Fruit fly (Drosophila melanogaster) whole organism, embryonic: ENCODE results near the gene Pop4.

Experiments
- Atf-2 ChIP-seq: fragments of 200-800 bp; sonication (Bioruptor generic); optimal IDR thresholded peaks from 2 replicates; lab custom pipeline; 2016; ENCODE audit warnings: missing biosample characterization, missing genetic modification characterization
- Bdp1 ChIP-seq: fragments of 200-800 bp; sonication (Bioruptor generic); optimal IDR thresholded peaks from 3 replicates; lab custom pipeline; 2016; ENCODE audit warnings: missing biosample characterization, missing genetic modification characterization
- BtbVII ChIP-seq: fragments of 200-800 bp; sonication (Bioruptor generic); optimal IDR thresholded peaks from 3 replicates; lab custom pipeline; 2017; ENCODE audit warnings: missing biosample characterization, mild to moderate bottlenecking, missing genetic modification characterization
- Bteb2 ChIP-seq: fragments of 200-800 bp; sonication (Bioruptor generic); optimal IDR thresholded peaks from 2 replicates; lab custom pipeline; 2016; ENCODE audit warnings: missing biosample characterization, missing genetic modification characterization
- CG10147 ChIP-seq: fragments of 200-800 bp; sonication (Bioruptor generic); optimal IDR thresholded peaks from 2 replicates; lab custom pipeline; 2019; ENCODE audit warnings: missing biosample characterization, mild to moderate bottlenecking, missing genetic modification characterization, moderate library complexity
- CG11093 ChIP-seq: fragments of 200-800 bp; sonication (Bioruptor generic); IDR thresholded peaks from 3 replicates; pipeline ENCODE4 v1.3.6; 2022; ENCODE audit warnings: missing biosample characterization, missing genetic modification characterization
- CG13123 ChIP-seq: fragments of 200-800 bp; sonication (Bioruptor generic); optimal IDR thresholded peaks from 2 replicates; lab custom pipeline; 2016; ENCODE audit warnings: missing biosample characterization, missing genetic modification characterization
- CG15073 ChIP-seq: fragments of 200-800 bp; sonication (Bioruptor generic); optimal IDR thresholded peaks from 2 replicates; lab custom pipeline; 2016; ENCODE audit warnings: missing biosample characterization, missing genetic modification characterization
- CG15601 ChIP-seq: fragments of 200-800 bp; sonication (Bioruptor generic); optimal IDR thresholded peaks from 3 replicates; lab custom pipeline; 2019; ENCODE audit warnings: missing biosample characterization, mild to moderate bottlenecking, missing genetic modification characterization, moderate library complexity
- CG16863 ChIP-seq: fragments of 200-800 bp; sonication (Bioruptor generic); optimal IDR thresholded peaks from 3 replicates; lab custom pipeline; 2016; ENCODE audit warnings: missing biosample characterization, missing genetic modification characterization
- CG18599 ChIP-seq: fragments of 200-800 bp; sonication (Bioruptor generic); optimal IDR thresholded peaks from 3 replicates; lab custom pipeline; 2017; ENCODE audit warnings: missing biosample characterization, missing genetic modification characterization, mild to moderate bottlenecking, moderate library complexity, missing genetic modification reagents
- CG2202 ChIP-seq: fragments of 200-800 bp; sonication (Bioruptor generic); optimal IDR thresholded peaks from 2 replicates; lab custom pipeline; 2018; ENCODE audit warnings: missing biosample characterization, mild to moderate bottlenecking, missing genetic modification characterization
- CG3065 ChIP-seq: fragments of 200-800 bp; sonication (Bioruptor generic); optimal IDR thresholded peaks from 2 replicates; lab custom pipeline; 2016; ENCODE audit warnings: missing biosample characterization, missing genetic modification characterization
- CG3407 ChIP-seq: fragments of 200-800 bp; sonication (Bioruptor generic); optimal IDR thresholded peaks from 2 replicates; lab custom pipeline; 2018; ENCODE audit warnings: missing biosample characterization, mild to moderate bottlenecking, missing genetic modification characterization
- CG4424 ChIP-seq: fragments of 200-800 bp; sonication (Bioruptor generic); optimal IDR thresholded peaks from 3 replicates; lab custom pipeline; 2016; ENCODE audit warnings: missing biosample characterization, missing genetic modification characterization
- CG6272 ChIP-seq: fragments of 200-800 bp; sonication (Bioruptor generic); IDR thresholded peaks from 2 replicates; pipeline ENCODE4 v1.3.6; 2022; ENCODE audit warnings: missing biosample characterization, missing genetic modification characterization
- CG8290 ChIP-seq, 3 experiments: fragments of 200-800 bp; sonication (Bioruptor generic); optimal IDR thresholded peaks; 2 replicates each; lab custom pipeline; 2016 to 2019; ENCODE audit warnings: missing biosample characterization in 3 of 3, missing genetic modification characterization in 3 of 3, mild to moderate bottlenecking in 2 of 3, moderate library complexity in 1 of 3
- CG9215 ChIP-seq: fragments of 200-800 bp; sonication (Bioruptor generic); IDR thresholded peaks from 2 replicates; pipeline ENCODE4 v1.3.6; 2022; ENCODE audit warnings: missing biosample characterization, missing genetic modification characterization
- H2.0 ChIP-seq: fragments of 200-800 bp; sonication (Bioruptor generic); IDR thresholded peaks from 2 replicates; pipeline ENCODE4 v1.3.6; 2022; ENCODE audit warnings: missing biosample characterization, missing genetic modification characterization
- Hand ChIP-seq: fragments of 200-800 bp; sonication (Bioruptor generic); optimal IDR thresholded peaks from 2 replicates; lab custom pipeline; 2017; ENCODE audit warnings: mild to moderate bottlenecking, missing biosample characterization, missing genetic modification reagents, missing genetic modification characterization
- Hey ChIP-seq: fragments of 200-800 bp; sonication (Bioruptor generic); optimal IDR thresholded peaks from 3 replicates; lab custom pipeline; 2018; ENCODE audit warnings: missing biosample characterization, mild to moderate bottlenecking, missing genetic modification characterization
- Hr39 ChIP-seq: fragments of >200 bp; optimal IDR thresholded peaks from 2 replicates; lab custom pipeline; 2017
- Hr51 ChIP-seq, 2 experiments: fragments of 200-800 bp; sonication (Bioruptor generic); optimal IDR thresholded peaks; 2 replicates in 1 of 2; 3 replicates in 1 of 2; lab custom pipeline; 2016 to 2018; ENCODE audit warnings: missing biosample characterization in 2 of 2, missing genetic modification characterization in 2 of 2, mild to moderate bottlenecking in 1 of 2, moderate library complexity in 1 of 2
- Nf-YA ChIP-seq: fragments of 200-800 bp; sonication (Bioruptor generic); IDR thresholded peaks from 2 replicates; pipeline ENCODE4 v1.3.6; 2022; ENCODE audit warnings: missing biosample characterization, missing genetic modification characterization
- Nf-YB ChIP-seq: fragments of 200-800 bp; sonication (Bioruptor generic); optimal IDR thresholded peaks from 3 replicates; lab custom pipeline; 2019; ENCODE audit warnings: missing biosample characterization, mild to moderate bottlenecking, missing genetic modification characterization, moderate library complexity
- Optix ChIP-seq: fragments of 200-800 bp; sonication (Bioruptor generic); IDR thresholded peaks from 3 replicates; pipeline ENCODE4 v1.3.6; 2022; ENCODE audit warnings: missing biosample characterization, missing genetic modification characterization
- Scr ChIP-seq: fragments of 200-800 bp; sonication (Bioruptor generic); IDR thresholded peaks from 2 replicates; pipeline ENCODE4 v1.3.6; 2022; ENCODE audit warnings: missing biosample characterization, missing genetic modification characterization; ENCODE audit not compliant: partially characterized antibody
- Stat92E ChIP-seq, 3 experiments: fragments of >200 bp in 2 of 3; fragments of 200-800 bp in 1 of 3; sonication (Bioruptor generic) in 1 of 3; optimal IDR thresholded peaks; 2 replicates each; lab custom pipeline; 2017 to 2019; ENCODE audit warnings: missing biosample characterization in 3 of 3, missing genetic modification characterization in 3 of 3, mild to moderate bottlenecking in 1 of 3, moderate library complexity in 1 of 3
- Trl ChIP-seq, 3 experiments: fragments of >200 bp in 2 of 3; fragments of 200-800 bp in 1 of 3; sonication (Bioruptor generic) in 1 of 3; optimal IDR thresholded peaks; 2 replicates in 1 of 3; 3 replicates in 2 of 3; lab custom pipeline; 2016 to 2017; ENCODE audit warnings: missing biosample characterization in 1 of 3, missing genetic modification characterization in 1 of 3
- Vsx1 ChIP-seq: fragments of 200-800 bp; sonication (Bioruptor generic); optimal IDR thresholded peaks from 2 replicates; lab custom pipeline; 2017; ENCODE audit warnings: missing biosample characterization, mild to moderate bottlenecking, missing genetic modification characterization, missing genetic modification reagents
- bsh ChIP-seq, 2 experiments: fragments of 200-800 bp; sonication (Bioruptor generic); optimal IDR thresholded peaks; 2 replicates each; lab custom pipeline; 2017 to 2018; ENCODE audit warnings: mild to moderate bottlenecking in 2 of 2, missing biosample characterization in 2 of 2, missing genetic modification characterization in 2 of 2, moderate library complexity in 1 of 2
- cad ChIP-seq: fragments of >200 bp; optimal IDR thresholded peaks from 2 replicates; lab custom pipeline; 2017; ENCODE audit warnings: missing biosample characterization, missing genetic modification characterization
- corto ChIP-seq: fragments of 200-800 bp; sonication (Bioruptor generic); optimal IDR thresholded peaks from 2 replicates; lab custom pipeline; 2016; ENCODE audit warnings: missing biosample characterization, mild to moderate bottlenecking, missing genetic modification characterization, moderate library complexity
- dan ChIP-seq: fragments of 200-800 bp; sonication (Bioruptor generic); IDR thresholded peaks from 2 replicates; pipeline ENCODE4 v1.3.6; 2022; ENCODE audit warnings: missing biosample characterization, missing genetic modification characterization
- dmrt11E ChIP-seq: fragments of 200-800 bp; sonication (Bioruptor generic); optimal IDR thresholded peaks from 3 replicates; lab custom pipeline; 2018; ENCODE audit warnings: missing biosample characterization, mild to moderate bottlenecking, missing genetic modification characterization, moderate library complexity
- dmrt99B ChIP-seq: fragments of 200-800 bp; sonication (Bioruptor generic); optimal IDR thresholded peaks from 2 replicates; lab custom pipeline; 2018; ENCODE audit warnings: missing biosample characterization, mild to moderate bottlenecking, missing genetic modification characterization, moderate library complexity
- ems ChIP-seq: fragments of 200-800 bp; sonication (Bioruptor generic); optimal IDR thresholded peaks from 3 replicates; lab custom pipeline; 2016; ENCODE audit warnings: missing biosample characterization, missing genetic modification characterization
- ewg ChIP-seq: fragments of 200-800 bp; sonication (Bioruptor generic); optimal IDR thresholded peaks from 3 replicates; lab custom pipeline; 2017; ENCODE audit warnings: mild to moderate bottlenecking, missing biosample characterization, missing genetic modification reagents, missing genetic modification characterization
- fd3F ChIP-seq: fragments of 200-800 bp; sonication (Bioruptor generic); optimal IDR thresholded peaks from 2 replicates; lab custom pipeline; 2018; ENCODE audit warnings: missing biosample characterization, mild to moderate bottlenecking, missing genetic modification characterization, moderate library complexity
- hbn ChIP-seq: fragments of 200-800 bp; sonication (Bioruptor generic); IDR thresholded peaks from 2 replicates; pipeline ENCODE4 v1.3.6; 2022; ENCODE audit warnings: missing biosample characterization, missing genetic modification characterization; ENCODE audit not compliant: partially characterized antibody
- pho ChIP-seq: fragments of 200-800 bp; sonication (Bioruptor generic); optimal IDR thresholded peaks from 2 replicates; lab custom pipeline; 2016; ENCODE audit warnings: missing biosample characterization, missing genetic modification characterization
- rib ChIP-seq: fragments of 200-800 bp; sonication (Bioruptor generic); IDR thresholded peaks from 2 replicates; pipeline ENCODE4 v1.3.6; 2022; ENCODE audit warnings: missing biosample characterization, missing genetic modification characterization
- sd ChIP-seq: fragments of 200-800 bp; sonication (Bioruptor generic); optimal IDR thresholded peaks from 3 replicates; lab custom pipeline; 2018; ENCODE audit warnings: missing biosample characterization, mild to moderate bottlenecking, missing genetic modification characterization, moderate library complexity
- sens ChIP-seq: fragments of 200-800 bp; sonication (Bioruptor generic); peaks from one replicate; lab custom pipeline; 2016; ENCODE audit warnings: missing biosample characterization, missing genetic modification characterization
- sim ChIP-seq: fragments of 200-800 bp; sonication (Bioruptor generic); IDR thresholded peaks from 2 replicates; pipeline ENCODE4 v1.3.6; 2022; ENCODE audit warnings: missing biosample characterization, missing genetic modification characterization
- sisA ChIP-seq: fragments of 200-800 bp; sonication (Bioruptor generic); IDR thresholded peaks from 2 replicates; pipeline ENCODE4 v1.3.6; 2022; ENCODE audit warnings: missing biosample characterization, missing genetic modification characterization
- slp2 ChIP-seq: fragments of 200-800 bp; sonication (Bioruptor generic); optimal IDR thresholded peaks from 2 replicates; lab custom pipeline; 2016; ENCODE audit warnings: missing biosample characterization, missing genetic modification characterization
- trem ChIP-seq: fragments of 200-800 bp; optimal IDR thresholded peaks from 3 replicates; lab custom pipeline; 2019; ENCODE audit warnings: missing biosample characterization, mild to moderate bottlenecking, missing genetic modification characterization, moderate library complexity
- unpg ChIP-seq: fragments of 200-800 bp; sonication (Bioruptor generic); optimal IDR thresholded peaks from 3 replicates; lab custom pipeline; 2018; ENCODE audit warnings: missing biosample characterization, mild to moderate bottlenecking, missing genetic modification characterization, moderate library complexity
- wor ChIP-seq: fragments of 200-800 bp; sonication (Bioruptor generic); IDR thresholded peaks from 2 replicates; pipeline ENCODE4 v1.3.6; 2022; ENCODE audit warnings: missing biosample characterization, missing genetic modification characterization
- yki ChIP-seq: fragments of >200 bp; optimal IDR thresholded peaks from 3 replicates; lab custom pipeline; 2018

Pop4 gene

DNA sequence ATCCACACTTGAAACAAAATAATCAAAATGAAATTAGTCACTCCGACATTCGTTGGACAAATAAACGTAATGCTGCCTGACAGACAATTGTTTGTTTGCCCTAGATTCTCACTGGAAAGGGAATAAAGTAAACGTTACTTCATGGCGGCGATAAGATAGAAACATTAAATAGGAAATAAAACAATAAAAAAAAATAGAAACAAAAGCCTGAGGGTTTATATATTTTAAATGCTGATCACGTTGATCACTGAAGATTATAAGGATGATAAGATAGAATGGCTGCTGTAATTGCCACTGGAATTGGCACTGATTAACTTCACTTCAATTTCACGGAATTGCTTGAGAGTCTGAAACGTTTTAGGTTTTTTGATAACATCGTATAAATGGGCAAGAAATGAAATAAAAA is 40.2 kb upstream of the Pop4 start (continued):
- TF ChIP-seq dmrt99B (tag; lab: Kevin White, UChicago) (peak; percentile 14), CG6272 (GFP tag; lab: Robert Waterston, UW) (no peak), cad (GFP tag; lab: Kevin White, UChicago) (no peak), BtbVII (peak; percentile 34), CG9215 (GFP tag; lab: Robert Waterston, UW) (no peak), CG16863 (no peak), Stat92E (GFP tag; optimal IDR thresholded peaks at IDR 0.05; lab: Kevin White, UChicago) (peak in 1 of 3 experiments; percentile 41), hbn (GFP tag; lab: Robert Waterston, UW) (no peak), CG13123 (no peak), Hey (no peak), dmrt11E (tag; lab: Kevin White, UChicago) (peak; percentile 17), Hr51 (GFP tag; optimal IDR thresholded peaks at IDR 0.05; lab: Kevin White, UChicago) (peak in 1 of 2 experiments; percentile 31), Nf-YA (GFP tag; lab: Robert Waterston, UW) (no peak), slp2 (GFP tag; lab: Kevin White, UChicago) (no peak), CG15601 (tag; lab: Kevin White, UChicago) (peak; percentile 68), Nf-YB (GFP tag; lab: Kevin White, UChicago) (no peak), H2.0 (GFP tag; lab: Robert Waterston, UW) (no peak), dan (GFP tag; lab: Robert Waterston, UW) (no peak), Scr (GFP tag; lab: Robert Waterston, UW) (no peak), Atf-2 (no peak), bsh (GFP tag; optimal IDR thresholded peaks at IDR 0.05; lab: Kevin White, UChicago) (peak in 1 of 2 experiments; percentile 36), CG11093 (no peak), trem (tag; lab: Kevin White, UChicago) (no peak), CG4424 (GFP tag; lab: Kevin White, UChicago) (no peak), ems (GFP tag; lab: Kevin White, UChicago) (no peak), sim (GFP tag; lab: Robert Waterston, UW) (no peak), CG3407 (peak; percentile 32), corto (GFP tag; lab: Kevin White, UChicago) (no peak), Bdp1 (no peak), sisA (GFP tag; lab: Robert Waterston, UW) (no peak), ewg (GFP tag; lab: Kevin White, UChicago) (no peak), sd (tag; lab: Kevin White, UChicago) (peak; percentile 61), yki (no peak), rib (GFP tag; lab: Robert Waterston, UW) (no peak), Vsx1 (GFP tag; lab: Kevin White, UChicago) (peak; percentile 58), CG3065 (GFP tag; lab: Kevin White, UChicago) (no peak), Trl (optimal IDR thresholded peaks at IDR 0.05; lab: Kevin White, UChicago) (no peak), Trl (GFP tag; optimal IDR thresholded peaks at IDR 0.05; lab: Kevin White, UChicago) (no peak), wor (GFP tag; lab: Robert Waterston, UW) (no peak), Hand (GFP tag; lab: Kevin White, UChicago) (no peak), CG10147 (peak; percentile 16), pho (GFP tag; lab: Kevin White, UChicago) (no peak), Optix (GFP tag; lab: Robert Waterston, UW) (no peak), fd3F (GFP tag; lab: Kevin White, UChicago) (no peak), CG18599 (GFP tag; lab: Kevin White, UChicago) (no peak), Bteb2 (GFP tag; lab: Kevin White, UChicago) (no peak), unpg (GFP tag; lab: Kevin White, UChicago) (peak; percentile 39), sens (peak; percentile 89), CG2202 (tag; lab: Kevin White, UChicago) (peak; percentile 41), CG8290 (GFP tag; optimal IDR thresholded peaks at IDR 0.05; lab: Kevin White, UChicago) (no peak), CG8290 (tag; optimal IDR thresholded peaks at IDR 0.05; lab: Kevin White, UChicago) (no peak), CG15073 (GFP tag; lab: Kevin White, UChicago) (no peak), Hr39 (lab: Kevin White, UChicago) (no peak)
